Fruit fly (Drosophila melanogaster): ENCODE results near the gene Vps36.

Gene Vps36

dm6 chr3L:13478339-13479203 is 34.3 kb downstream of the Vps36 start (continued):
- peak; percentile 13 for TF ChIP-seq CG6792 (GFP tag; optimal IDR thresholded peaks at IDR 0.05)
- peak; percentile 31 for TF ChIP-seq cyc (GFP tag; optimal IDR thresholded peaks at IDR 0.05)
- TF ChIP-seq spab (GFP tag; optimal IDR thresholded peaks at IDR 0.05): no peak
- peak; percentile 10 for TF ChIP-seq achi (GFP tag; optimal IDR thresholded peaks at IDR 0.05)
- peak; percentile 26 for TF ChIP-seq OdsH (GFP tag; optimal IDR thresholded peaks at IDR 0.05)
- TF ChIP-seq Sox14 (GFP tag; optimal IDR thresholded peaks at IDR 0.05): peak; percentile 5
- TF ChIP-seq Eip78C (GFP tag): peak; percentile 78
- no peak for TF ChIP-seq CG8319 (GFP tag; optimal IDR thresholded peaks at IDR 0.05)
- peak; percentile 26 for TF ChIP-seq CG11902 (GFP tag; optimal IDR thresholded peaks at IDR 0.05)
- peak; percentile 21 for TF ChIP-seq topi (GFP tag; optimal IDR thresholded peaks at IDR 0.05)
- TF ChIP-seq Hr39 (GFP tag; optimal IDR thresholded peaks at IDR 0.05): peak; percentile 47
- peak; percentile 9 for TF ChIP-seq Ets21C (GFP tag; optimal IDR thresholded peaks at IDR 0.05)
- TF ChIP-seq Eip93F (GFP tag; optimal IDR thresholded peaks at IDR 0.05): no peak
- TF ChIP-seq fkh (GFP tag; optimal IDR thresholded peaks at IDR 0.05): no peak
- no peak for TF ChIP-seq eg (GFP tag; IDR thresholded peaks at IDR 0.05)
- peak in 1 of 2 experiments; percentile 23 for TF ChIP-seq ss (GFP tag; optimal IDR thresholded peaks at IDR 0.05)
- peak; percentile 1 for TF ChIP-seq dsx (GFP tag; optimal IDR thresholded peaks at IDR 0.05; ENCODE audit: poor library complexity, severe bottlenecking)
- peak; percentile 11 for TF ChIP-seq Sox102F (GFP tag; optimal IDR thresholded peaks at IDR 0.05)
- peak; percentile 26 for TF ChIP-seq acj6 (GFP tag; optimal IDR thresholded peaks at IDR 0.05)
- no peak for TF ChIP-seq Gug (GFP tag; IDR thresholded peaks at IDR 0.05)
- no peak for TF ChIP-seq Eip75B (GFP tag; optimal IDR thresholded peaks at IDR 0.05)
- TF ChIP-seq esn (GFP tag; optimal IDR thresholded peaks at IDR 0.05): peak; percentile 64
- no peak for TF ChIP-seq CG7368 (GFP tag; optimal IDR thresholded peaks at IDR 0.05)
- peak; percentile 47 for TF ChIP-seq CG10669 (GFP tag; optimal IDR thresholded peaks at IDR 0.05)

DNA sequence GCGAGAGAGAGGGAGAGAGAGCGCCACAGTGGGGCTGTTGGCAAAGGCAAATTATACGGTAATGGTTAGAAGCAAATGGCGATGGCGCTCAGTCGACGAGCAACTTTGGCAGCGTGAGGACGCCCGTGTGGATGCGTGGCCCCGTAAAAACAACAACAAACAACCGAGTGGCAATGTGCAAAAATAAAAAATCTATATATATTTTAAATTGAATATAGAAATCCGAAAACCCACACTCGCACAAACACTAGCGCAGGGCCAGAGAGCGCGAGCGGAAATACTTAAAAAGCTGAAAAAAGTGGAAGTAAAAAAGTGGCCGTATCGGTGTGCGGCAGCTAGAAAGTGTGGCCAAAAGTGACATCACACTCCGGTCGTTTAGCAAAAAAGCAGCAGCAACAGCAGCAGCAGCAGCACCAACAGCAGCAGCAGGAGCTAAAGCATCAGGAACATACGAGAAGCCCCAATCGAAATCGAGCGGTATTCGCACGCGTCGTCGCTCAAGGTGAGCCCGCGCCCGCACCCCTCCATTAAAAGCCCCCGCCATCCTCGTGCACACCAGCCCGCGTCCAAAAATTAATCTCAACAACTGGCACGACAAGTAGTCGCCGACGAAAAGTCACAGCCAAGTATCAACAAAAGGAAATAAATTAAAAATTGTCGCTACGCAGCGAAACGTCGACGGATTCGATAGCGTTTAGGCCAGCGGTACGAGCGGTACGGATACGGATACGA is 35.3 kb downstream of the Vps36 start, which contains the start of gene stv:
stv (plus strand) TSS at position 89 of the 732 bp plus-strand sequence.
- peak; percentile 35 for TF ChIP-seq CG1621 (tag; optimal IDR thresholded peaks at IDR 0.05)
- TF ChIP-seq CG6854 (GFP tag; optimal IDR thresholded peaks at IDR 0.05): peak; percentile 15
- TF ChIP-seq CG9139 (GFP tag; optimal IDR thresholded peaks at IDR 0.05): no peak
- TF ChIP-seq CG11902 (GFP tag; optimal IDR thresholded peaks at IDR 0.05): no peak
- TF ChIP-seq CG8119 (GFP tag; IDR thresholded peaks at IDR 0.05): peak; percentile 33; the same call in 2 of the 3 replicates
- TF ChIP-seq Sox15 (GFP tag; optimal IDR thresholded peaks at IDR 0.05): no peak
- no peak for TF ChIP-seq CG7368 (GFP tag; optimal IDR thresholded peaks at IDR 0.05)
- no peak for TF ChIP-seq dsx (GFP tag; optimal IDR thresholded peaks at IDR 0.05; ENCODE audit: poor library complexity, severe bottlenecking)
- TF ChIP-seq pdm3 (GFP tag; optimal IDR thresholded peaks at IDR 0.05): no peak
- TF ChIP-seq eg (GFP tag; IDR thresholded peaks at IDR 0.05): peak; percentile 23; the same call in 1 of the 3 replicates
- TF ChIP-seq vri (GFP tag; optimal IDR thresholded peaks at IDR 0.05): peak; percentile 47
- TF ChIP-seq fd59A (GFP tag; optimal IDR thresholded peaks at IDR 0.05): no peak
- TF ChIP-seq Gug (GFP tag; IDR thresholded peaks at IDR 0.05): no peak
- TF ChIP-seq CG6163 (GFP tag; IDR thresholded peaks at IDR 0.05): peak; percentile 50; the same call in 1 of the 3 replicates
- peak; percentile 77 for TF ChIP-seq Eip78C (GFP tag)
- no peak for TF ChIP-seq CG31627 (GFP tag; optimal IDR thresholded peaks at IDR 0.05)
- TF ChIP-seq Blimp-1 (GFP tag; optimal IDR thresholded peaks at IDR 0.05): no peak
- TF ChIP-seq CG6792 (GFP tag; optimal IDR thresholded peaks at IDR 0.05): no peak
- peak; percentile 68 for TF ChIP-seq svp (GFP tag)
- TF ChIP-seq ss (GFP tag; optimal IDR thresholded peaks at IDR 0.05): no peak
